Worm (Caenorhabditis elegans): ENCODE results near the gene T09F5.20.

The T09F5.20 gene

DNA sequence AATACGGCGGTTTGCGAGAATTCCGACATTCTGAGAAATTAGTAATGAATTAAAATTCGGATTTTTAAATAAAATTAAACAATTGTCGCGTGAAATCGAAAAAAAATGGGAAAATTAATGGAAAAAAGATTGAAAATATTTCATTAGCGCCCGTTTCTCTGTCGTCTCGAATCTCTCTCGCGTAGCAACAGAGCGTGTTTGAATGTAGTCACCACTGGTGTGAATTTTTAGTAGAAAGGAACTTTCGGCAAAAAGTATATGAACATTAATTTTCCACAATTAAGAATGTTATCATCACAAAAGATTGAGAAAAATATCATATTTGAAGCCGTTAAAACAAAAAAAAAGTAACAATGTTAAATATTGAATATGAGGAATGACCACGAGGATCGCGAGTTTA is 10.9 kb downstream of the T09F5.20 start, which contains the start of gene aipl-1 (continued):
- TF ChIP-seq ceh-82 (tag; optimal IDR thresholded peaks at IDR 0.05) (peak; percentile 52), sem-4 (tag; optimal IDR thresholded peaks at IDR 0.05) (peak; percentile 3), nhr-129 (tag; optimal IDR thresholded peaks at IDR 0.05) (peak; percentile 86), alr-1 (tag; optimal IDR thresholded peaks at IDR 0.05) (no peak), fos-1 (tag; optimal IDR thresholded peaks at IDR 0.05) (peak; percentile 72)

ce11 chrV:15133812-15134211 is 13.9 kb downstream of the T09F5.20 start:
- no peak for TF ChIP-seq ztf-1 (GFP tag; conservative IDR thresholded peaks at IDR 0.05)
- TF ChIP-seq fos-1 (tag; optimal IDR thresholded peaks at IDR 0.05), result peak; percentile 85

ce11 chrV:15132423-15132822 is 15.3 kb downstream of the T09F5.20 start, which contains the start of gene str-171:
Gene str-171 (minus strand): TSS chrV:15132523.
- TF ChIP-seq fos-1 (tag; optimal IDR thresholded peaks at IDR 0.05) (no peak), skn-1 (tag; optimal IDR thresholded peaks at IDR 0.05) (no peak), aly-2 (tag; optimal IDR thresholded peaks at IDR 0.05) (no peak), ztf-4 (tag; optimal IDR thresholded peaks at IDR 0.05) (no peak), nhr-77 (tag; optimal IDR thresholded peaks at IDR 0.05) (no peak), ztf-11 (tag; optimal IDR thresholded peaks at IDR 0.05) (no peak)

- TF ChIP-seq elt-3 (tag; optimal IDR thresholded peaks at IDR 0.05), result no peak
- no peak for TF ChIP-seq egl-27 (tag; optimal IDR thresholded peaks at IDR 0.05)
- no peak for TF ChIP-seq sem-4 (tag; optimal IDR thresholded peaks at IDR 0.05)
- no peak for TF ChIP-seq Y55F3AM.14 (GFP tag; optimal IDR thresholded peaks at IDR 0.05)
- no peak for TF ChIP-seq nhr-25 (tag; optimal IDR thresholded peaks at IDR 0.05)
- TF ChIP-seq sma-9 (GFP tag; optimal IDR thresholded peaks at IDR 0.05), result no peak
- no peak for TF ChIP-seq sma-9 (tag; optimal IDR thresholded peaks at IDR 0.05)
- TF ChIP-seq aly-2 (tag; optimal IDR thresholded peaks at IDR 0.05), result no peak
- TF ChIP-seq dmd-4 (tag; optimal IDR thresholded peaks at IDR 0.05), result no peak
- no peak for TF ChIP-seq nhr-237 (tag; optimal IDR thresholded peaks at IDR 0.05)
- TF ChIP-seq unc-55 (GFP tag; optimal IDR thresholded peaks at IDR 0.05), result no peak
- TF ChIP-seq lsy-2 (tag; optimal IDR thresholded peaks at IDR 0.05), result no peak
- no peak for TF ChIP-seq lin-13 (GFP tag; optimal IDR thresholded peaks at IDR 0.05)
- no peak for TF ChIP-seq zag-1 (tag; optimal IDR thresholded peaks at IDR 0.05)
- no peak for TF ChIP-seq lin-11 (tag; optimal IDR thresholded peaks at IDR 0.05)
- no peak for TF ChIP-seq crh-2 (tag; optimal IDR thresholded peaks at IDR 0.05)
- no peak for TF ChIP-seq sma-3 (GFP tag; optimal IDR thresholded peaks at IDR 0.05)
- no peak for TF ChIP-seq gmeb-1 (tag; optimal IDR thresholded peaks at IDR 0.05)
- no peak for TF ChIP-seq nhr-23 (tag; optimal IDR thresholded peaks at IDR 0.05)
- TF ChIP-seq nhr-129 (tag; optimal IDR thresholded peaks at IDR 0.05), result no peak
These were observed 19.7 kb downstream of the T09F5.20 start, which contains the start of gene srr-7 for ce11 chrV:15127955-15128354. Gene srr-7 (plus strand): TSS chrV:15128255.

- TF ChIP-seq elt-1 (tag; optimal IDR thresholded peaks at IDR 0.05) (no peak), sem-4 (tag; optimal IDR thresholded peaks at IDR 0.05) (no peak), sma-3 (GFP tag; optimal IDR thresholded peaks at IDR 0.05) (no peak), nhr-6 (tag; optimal IDR thresholded peaks at IDR 0.05) (no peak), blmp-1 (tag; optimal IDR thresholded peaks at IDR 0.05; ENCODE audit: insufficient read depth) (no peak), ztf-11 (tag; optimal IDR thresholded peaks at IDR 0.05) (no peak), mbf-1 (tag; optimal IDR thresholded peaks at IDR 0.05) (no peak), crh-2 (tag; optimal IDR thresholded peaks at IDR 0.05) (no peak), nhr-10 (tag; optimal IDR thresholded peaks at IDR 0.05) (no peak), ama-1 (optimal IDR thresholded peaks at IDR 0.05) (no peak), dmd-4 (tag; optimal IDR thresholded peaks at IDR 0.05) (no peak), egl-27 (tag; optimal IDR thresholded peaks at IDR 0.05) (no peak), mab-5 (tag; optimal IDR thresholded peaks at IDR 0.05) (no peak), unc-39 (tag; optimal IDR thresholded peaks at IDR 0.05) (no peak), gmeb-1 (tag; optimal IDR thresholded peaks at IDR 0.05) (no peak), skn-1 (tag; optimal IDR thresholded peaks at IDR 0.05) (no peak), ztf-4 (tag; optimal IDR thresholded peaks at IDR 0.05) (no peak), zag-1 (tag; optimal IDR thresholded peaks at IDR 0.05) (no peak), lsy-2 (tag; optimal IDR thresholded peaks at IDR 0.05) (no peak), ceh-82 (tag; optimal IDR thresholded peaks at IDR 0.05) (no peak)
These were observed 20.3 kb downstream of the T09F5.20 start, which contains the start of gene srj-27 for ce11 chrV:15127413-15127812. Gene srj-27 (minus strand): TSS chrV:15127513.

Measured in whole organism, L2 larva.